Worm (Caenorhabditis elegans): ENCODE measurements around the gene del-2.

The del-2 gene

DNA sequence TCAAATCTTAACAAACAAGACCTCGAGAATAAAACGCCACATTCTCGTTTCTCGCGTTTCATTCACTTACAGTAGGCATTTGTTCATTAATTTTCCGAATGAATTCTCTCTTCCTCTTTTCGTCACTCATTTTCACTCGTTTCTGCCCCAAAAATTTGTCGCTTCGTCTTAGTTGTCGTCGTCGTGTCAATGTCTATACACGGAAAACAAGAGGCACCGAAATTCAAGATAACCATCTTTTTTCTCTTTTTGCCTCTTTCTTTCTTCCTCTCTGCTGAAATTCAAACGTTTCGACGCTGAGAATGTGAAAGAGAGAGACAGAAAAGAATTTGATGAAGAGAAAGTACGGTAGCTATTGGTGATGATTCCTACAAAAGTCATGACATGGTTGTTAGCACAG lies 23.8 kb downstream of the del-2 start:
- no peak for TF ChIP-seq flt-1 (GFP tag; IDR thresholded peaks at IDR 0.05)
- no peak for TF ChIP-seq ztf-23 (GFP tag; IDR thresholded peaks at IDR 0.05)
- no peak for TF ChIP-seq cog-1 (tag; optimal IDR thresholded peaks at IDR 0.05)
- TF ChIP-seq tab-1 (GFP tag; IDR thresholded peaks at IDR 0.05): no peak
- TF ChIP-seq med-1 (GFP tag; optimal IDR thresholded peaks at IDR 0.05; ENCODE audit: insufficient read depth): no peak
- no peak for TF ChIP-seq klf-2 (GFP tag; conservative IDR thresholded peaks at IDR 0.05)
- TF ChIP-seq ztf-29 (GFP tag; IDR thresholded peaks at IDR 0.05): no peak
- no peak for TF ChIP-seq ref-1 (GFP tag; conservative IDR thresholded peaks at IDR 0.05)
- TF ChIP-seq T22C8.4 (GFP tag; IDR thresholded peaks at IDR 0.05): no peak

DNA sequence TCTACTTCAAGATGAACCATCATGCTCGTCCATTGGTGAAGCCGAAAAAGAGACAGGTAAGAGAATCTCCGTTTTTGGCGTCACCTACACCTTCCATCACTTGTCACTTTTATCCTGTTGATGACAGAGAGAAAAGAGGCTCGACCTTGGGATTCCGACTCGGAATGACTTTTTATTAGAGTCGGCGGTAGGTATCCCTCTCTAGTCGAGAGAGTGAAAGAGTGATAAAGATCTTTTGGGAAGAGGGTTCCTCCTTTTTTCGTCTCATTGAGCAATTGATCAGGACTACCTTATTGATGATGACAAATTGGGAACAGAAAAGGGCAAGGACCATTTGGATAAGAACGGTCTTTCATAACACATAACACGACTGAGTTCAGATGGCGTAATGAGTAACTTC lies 24.5 kb downstream of the del-2 start:
- TF ChIP-seq flt-1 (GFP tag; IDR thresholded peaks at IDR 0.05) (0 out of 2 replicates have a peak, but pooled peaks have one; percentile 25), T22C8.4 (GFP tag; IDR thresholded peaks at IDR 0.05) (no peak), tab-1 (GFP tag; IDR thresholded peaks at IDR 0.05) (no peak), ztf-23 (GFP tag; IDR thresholded peaks at IDR 0.05) (no peak), ref-1 (GFP tag; conservative IDR thresholded peaks at IDR 0.05) (no peak)

DNA sequence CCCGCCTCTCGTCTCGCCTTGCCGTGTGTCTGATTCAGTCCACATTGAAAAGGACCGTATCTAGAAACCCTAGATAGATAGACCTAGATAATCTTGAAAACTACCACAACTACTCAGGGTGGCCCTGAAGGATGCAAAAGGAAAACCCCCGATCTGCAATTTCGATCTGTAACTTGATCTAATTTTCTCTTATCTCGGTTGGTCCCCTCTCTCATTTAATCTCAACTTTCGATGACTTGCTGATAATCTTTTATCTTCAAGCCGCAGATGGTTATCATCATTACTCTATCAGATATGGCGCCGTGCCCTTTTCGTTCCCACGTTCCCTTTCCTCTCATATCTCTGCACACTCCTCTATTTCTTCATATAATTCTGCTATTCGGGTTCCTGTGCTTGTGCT lies 26.3 kb downstream of the del-2 start:
- TF ChIP-seq T22C8.4 (GFP tag; IDR thresholded peaks at IDR 0.05) (no peak), cog-1 (tag; optimal IDR thresholded peaks at IDR 0.05) (no peak), ztf-23 (GFP tag; IDR thresholded peaks at IDR 0.05) (no peak), klf-2 (GFP tag; conservative IDR thresholded peaks at IDR 0.05) (no peak), ztf-29 (GFP tag; IDR thresholded peaks at IDR 0.05) (no peak), ref-1 (GFP tag; conservative IDR thresholded peaks at IDR 0.05) (no peak), med-1 (GFP tag; optimal IDR thresholded peaks at IDR 0.05; ENCODE audit: insufficient read depth) (no peak), flt-1 (GFP tag; IDR thresholded peaks at IDR 0.05) (no peak), tab-1 (GFP tag; IDR thresholded peaks at IDR 0.05) (no peak)

DNA sequence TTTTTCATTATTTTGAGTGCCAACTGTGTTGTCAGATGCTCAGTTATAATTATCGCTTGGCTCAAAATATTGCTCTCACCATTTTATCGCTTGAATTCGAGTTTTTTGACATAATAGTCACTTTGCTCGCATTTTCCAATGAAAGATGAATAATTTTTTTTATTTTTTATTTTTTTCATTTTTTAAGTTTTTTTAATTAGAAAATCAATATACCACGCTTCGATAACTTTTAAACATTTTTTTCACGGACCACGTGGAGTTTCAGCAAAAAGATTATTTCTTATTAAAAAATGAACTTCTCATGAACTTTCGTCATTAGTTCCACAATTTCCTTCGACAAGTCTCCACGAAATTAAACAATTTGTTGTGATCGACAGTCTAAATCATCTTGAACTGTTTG lies 27.1 kb downstream of the del-2 start, which contains the start of gene elt-1:
TSS of gene elt-1 (plus strand) at position 301 of the 400 bp plus-strand sequence.
- TF ChIP-seq ref-1 (GFP tag; conservative IDR thresholded peaks at IDR 0.05) (no peak), med-1 (GFP tag; optimal IDR thresholded peaks at IDR 0.05; ENCODE audit: insufficient read depth) (no peak), ztf-23 (GFP tag; IDR thresholded peaks at IDR 0.05) (no peak), cog-1 (tag; optimal IDR thresholded peaks at IDR 0.05) (no peak)

DNA sequence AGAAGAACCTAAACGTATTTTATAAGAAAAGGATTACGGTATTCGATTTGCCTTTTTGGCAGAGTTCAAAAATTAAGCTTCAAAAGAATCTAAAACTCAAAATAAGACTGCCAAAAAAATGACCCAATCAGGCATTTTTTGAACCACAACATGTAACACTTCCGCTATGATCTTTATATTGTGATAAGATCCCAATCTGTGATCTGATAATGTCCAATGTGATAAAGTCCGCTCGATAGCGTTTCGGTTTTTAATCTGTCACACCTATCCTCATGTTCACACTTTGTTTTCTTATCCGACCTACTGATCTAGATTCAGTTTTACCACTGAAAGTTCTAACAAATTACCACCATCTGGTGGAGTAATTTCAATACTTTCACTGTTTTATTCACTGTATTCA lies 27.8 kb downstream of the del-2 start:
- TF ChIP-seq ztf-23 (GFP tag; IDR thresholded peaks at IDR 0.05) (no peak), ztf-29 (GFP tag; IDR thresholded peaks at IDR 0.05) (no peak), tab-1 (GFP tag; IDR thresholded peaks at IDR 0.05) (no peak), ref-1 (GFP tag; conservative IDR thresholded peaks at IDR 0.05) (no peak), cog-1 (tag; optimal IDR thresholded peaks at IDR 0.05) (no peak), flt-1 (GFP tag; IDR thresholded peaks at IDR 0.05) (no peak), T22C8.4 (GFP tag; IDR thresholded peaks at IDR 0.05) (no peak), med-1 (GFP tag; optimal IDR thresholded peaks at IDR 0.05; ENCODE audit: insufficient read depth) (no peak), klf-2 (GFP tag; conservative IDR thresholded peaks at IDR 0.05) (no peak)

DNA sequence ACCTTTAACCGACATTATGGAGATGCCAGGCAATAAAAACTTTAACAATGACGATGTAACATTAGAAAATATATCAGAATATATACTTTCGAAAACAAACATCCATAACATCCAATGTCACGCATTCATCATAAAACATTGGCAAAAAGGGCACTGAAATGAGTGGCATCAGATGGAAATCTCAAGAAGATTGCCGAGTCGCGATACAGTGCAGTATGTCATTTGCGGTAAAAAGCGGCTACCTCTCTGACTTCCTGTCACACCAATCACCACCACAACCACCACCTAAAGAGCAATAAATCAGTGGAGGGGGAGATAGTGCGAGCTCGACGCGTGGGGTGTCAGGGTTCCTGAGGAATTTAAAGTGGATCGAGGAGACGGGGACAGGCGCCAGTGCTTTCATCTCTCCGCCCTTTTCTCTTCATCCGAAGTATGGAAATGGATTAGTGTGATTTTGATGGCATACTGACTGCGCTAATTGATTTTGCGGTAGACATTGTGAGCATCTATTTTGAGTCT lies 28.7 kb downstream of the del-2 start:
- TF ChIP-seq klf-2 (GFP tag; conservative IDR thresholded peaks at IDR 0.05): no peak
- no peak for TF ChIP-seq ztf-29 (GFP tag; IDR thresholded peaks at IDR 0.05)
- no peak for TF ChIP-seq flt-1 (GFP tag; IDR thresholded peaks at IDR 0.05)
- TF ChIP-seq T22C8.4 (GFP tag; IDR thresholded peaks at IDR 0.05): no peak
- TF ChIP-seq tab-1 (GFP tag; IDR thresholded peaks at IDR 0.05): no peak
- no peak for TF ChIP-seq med-1 (GFP tag; optimal IDR thresholded peaks at IDR 0.05; ENCODE audit: insufficient read depth)
- no peak for TF ChIP-seq cog-1 (tag; optimal IDR thresholded peaks at IDR 0.05)
- no peak for TF ChIP-seq ref-1 (GFP tag; conservative IDR thresholded peaks at IDR 0.05)
- TF ChIP-seq ztf-23 (GFP tag; IDR thresholded peaks at IDR 0.05): no peak

DNA sequence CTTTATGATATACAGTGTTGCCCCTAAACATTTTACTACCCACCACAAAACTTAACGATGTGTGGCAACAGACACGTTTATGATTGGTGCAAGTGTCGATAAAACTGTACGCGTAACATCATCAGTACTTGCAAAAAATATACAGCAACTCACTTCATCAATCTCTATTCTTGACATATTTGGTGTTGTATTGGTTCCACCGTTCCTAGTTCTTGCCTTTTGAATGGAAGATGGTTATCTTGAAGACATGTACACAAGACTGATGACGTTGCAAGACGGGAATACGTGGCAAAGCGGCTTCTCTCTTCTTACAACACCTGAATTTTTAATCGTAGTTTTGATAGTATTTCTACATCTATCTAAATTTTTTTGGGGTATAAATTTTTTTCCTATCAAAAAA lies 30.9 kb downstream of the del-2 start:
- TF ChIP-seq ztf-29 (GFP tag; IDR thresholded peaks at IDR 0.05) (no peak), flt-1 (GFP tag; IDR thresholded peaks at IDR 0.05) (no peak), ref-1 (GFP tag; conservative IDR thresholded peaks at IDR 0.05) (no peak), tab-1 (GFP tag; IDR thresholded peaks at IDR 0.05) (no peak), cog-1 (tag; optimal IDR thresholded peaks at IDR 0.05) (no peak), med-1 (GFP tag; optimal IDR thresholded peaks at IDR 0.05; ENCODE audit: insufficient read depth) (no peak), klf-2 (GFP tag; conservative IDR thresholded peaks at IDR 0.05) (no peak), T22C8.4 (GFP tag; IDR thresholded peaks at IDR 0.05) (no peak), ztf-23 (GFP tag; IDR thresholded peaks at IDR 0.05) (no peak)

DNA sequence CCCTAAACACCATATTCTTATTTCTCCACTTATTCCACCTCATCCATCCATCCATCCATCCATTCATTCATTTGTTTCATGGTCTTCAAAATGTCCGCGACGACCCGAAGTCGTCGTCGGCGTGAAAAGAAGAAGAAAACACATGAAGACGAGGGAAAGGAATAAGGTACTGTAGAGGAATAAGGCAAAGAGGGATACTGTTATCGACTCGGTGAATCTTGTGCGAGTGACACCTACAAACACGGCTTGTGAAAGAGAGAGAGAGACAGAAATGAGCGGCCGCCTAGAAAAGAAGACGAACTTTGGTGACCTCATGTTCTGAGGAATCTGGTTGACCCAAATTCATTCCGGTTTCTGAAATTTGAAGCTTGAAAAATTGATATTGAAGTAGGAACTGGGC lies 32.7 kb downstream of the del-2 start:
- TF ChIP-seq med-1 (GFP tag; optimal IDR thresholded peaks at IDR 0.05; ENCODE audit: insufficient read depth): no peak
- TF ChIP-seq T22C8.4 (GFP tag; IDR thresholded peaks at IDR 0.05): no peak
- TF ChIP-seq klf-2 (GFP tag; conservative IDR thresholded peaks at IDR 0.05): no peak
- TF ChIP-seq ztf-29 (GFP tag; IDR thresholded peaks at IDR 0.05): no peak
- no peak for TF ChIP-seq tab-1 (GFP tag; IDR thresholded peaks at IDR 0.05)
- no peak for TF ChIP-seq ref-1 (GFP tag; conservative IDR thresholded peaks at IDR 0.05)
- no peak for TF ChIP-seq ztf-23 (GFP tag; IDR thresholded peaks at IDR 0.05)
- no peak for TF ChIP-seq cog-1 (tag; optimal IDR thresholded peaks at IDR 0.05)

DNA sequence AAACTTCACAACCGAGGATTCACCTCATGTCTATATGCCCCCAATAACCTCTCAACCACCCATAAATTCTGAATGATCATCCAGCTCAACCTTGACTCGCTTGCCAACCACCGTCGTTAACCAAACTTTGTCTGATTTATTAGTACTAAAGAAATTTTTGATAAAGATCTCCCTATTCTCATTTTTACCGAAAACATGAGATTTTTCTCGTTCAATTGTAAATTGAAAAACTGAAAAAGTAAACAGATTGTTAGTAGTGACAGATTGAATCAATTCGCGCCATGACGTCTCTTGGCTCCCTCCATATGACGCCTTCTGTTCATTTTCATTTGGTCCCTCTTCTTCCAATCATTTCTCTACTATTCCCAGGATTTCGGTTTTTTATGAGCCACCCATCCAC lies 33.9 kb downstream of the del-2 start:
- TF ChIP-seq cog-1 (tag; optimal IDR thresholded peaks at IDR 0.05) (no peak), ztf-23 (GFP tag; IDR thresholded peaks at IDR 0.05) (no peak), med-1 (GFP tag; optimal IDR thresholded peaks at IDR 0.05; ENCODE audit: insufficient read depth) (no peak), T22C8.4 (GFP tag; IDR thresholded peaks at IDR 0.05) (no peak), tab-1 (GFP tag; IDR thresholded peaks at IDR 0.05) (no peak), klf-2 (GFP tag; conservative IDR thresholded peaks at IDR 0.05) (no peak), ref-1 (GFP tag; conservative IDR thresholded peaks at IDR 0.05) (no peak), ztf-29 (GFP tag; IDR thresholded peaks at IDR 0.05) (no peak), flt-1 (GFP tag; IDR thresholded peaks at IDR 0.05) (no peak)

DNA sequence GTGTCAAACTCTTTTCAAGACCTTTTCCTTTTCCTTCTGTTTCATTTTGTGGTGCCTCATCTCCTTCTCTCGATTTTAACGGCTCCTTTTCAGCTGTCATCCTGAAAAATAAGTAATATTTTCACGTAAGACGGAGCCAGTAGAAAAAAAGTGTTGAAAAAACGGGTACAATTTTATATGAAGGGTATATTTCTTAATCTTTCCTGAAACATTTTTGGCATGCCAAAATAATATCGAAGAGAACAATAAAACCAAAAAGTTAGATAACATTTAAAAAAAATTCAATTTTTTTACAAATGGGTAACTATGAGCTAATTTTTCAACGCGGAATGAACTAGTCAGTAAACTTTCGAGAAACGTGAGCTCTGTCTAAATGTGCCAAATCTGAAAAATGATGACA lies 40.2 kb downstream of the del-2 start, which contains the start of gene aat-1:
TSS of gene aat-1 (minus strand) at position 101 of the 400 bp plus-strand sequence.
- TF ChIP-seq tab-1 (GFP tag; IDR thresholded peaks at IDR 0.05) (no peak), flt-1 (GFP tag; IDR thresholded peaks at IDR 0.05) (no peak), klf-2 (GFP tag; conservative IDR thresholded peaks at IDR 0.05) (no peak), ztf-23 (GFP tag; IDR thresholded peaks at IDR 0.05) (no peak), med-1 (GFP tag; optimal IDR thresholded peaks at IDR 0.05; ENCODE audit: insufficient read depth) (no peak), ref-1 (GFP tag; conservative IDR thresholded peaks at IDR 0.05) (no peak), ztf-29 (GFP tag; IDR thresholded peaks at IDR 0.05) (no peak), T22C8.4 (GFP tag; IDR thresholded peaks at IDR 0.05) (no peak), cog-1 (tag; optimal IDR thresholded peaks at IDR 0.05) (no peak)
